Worm (Caenorhabditis elegans) whole organism, midembryonic: ENCODE data around the gene ipmk-1.

Experiments used
- T22C8.4 ChIP-seq: fragments of 200-800 bp; sonication (Bioruptor generic); IDR thresholded peaks from 2 replicates; pipeline ENCODE4 v1.3.6; 2022; ENCODE audit warnings: missing genetic modification characterization, missing compliant biosample characterization
- cog-1 ChIP-seq: sonication (generic microtip); optimal IDR thresholded peaks from 2 replicates; lab custom pipeline; 2016; ENCODE audit warnings: missing genetic modification characterization, missing compliant biosample characterization
- flt-1 ChIP-seq: fragments of 200-800 bp; sonication (Bioruptor generic); IDR thresholded peaks from 2 replicates; pipeline ENCODE4 v1.3.6; 2022; ENCODE audit warnings: missing genetic modification characterization, missing compliant biosample characterization
- klf-2 ChIP-seq: fragments of 200-800 bp; sonication (Bioruptor generic); conservative IDR thresholded peaks from 2 replicates; pipeline ENCODE4 v1.3.6; 2022; ENCODE audit warnings: missing genetic modification reagents, missing genetic modification characterization, missing compliant biosample characterization
- med-1 ChIP-seq: sonication (generic microtip); optimal IDR thresholded peaks from 2 replicates; lab custom pipeline; 2017; ENCODE audit warnings: missing genetic modification characterization, mild to moderate bottlenecking, missing compliant biosample characterization, antibody characterized with exemption, missing genetic modification reagents; ENCODE audit not compliant: insufficient read depth
- ref-1 ChIP-seq: fragments of 200-800 bp; sonication (Bioruptor generic); conservative IDR thresholded peaks from 2 replicates; pipeline ENCODE4 v1.3.6; 2022; ENCODE audit warnings: missing genetic modification reagents, missing genetic modification characterization, missing compliant biosample characterization
- tab-1 ChIP-seq: fragments of 200-800 bp; sonication (Bioruptor generic); IDR thresholded peaks from 2 replicates; pipeline ENCODE4 v1.3.6; 2022; ENCODE audit warnings: missing genetic modification characterization, missing compliant biosample characterization
- ztf-23 ChIP-seq: fragments of 200-800 bp; sonication (Bioruptor generic); IDR thresholded peaks from 2 replicates; pipeline ENCODE4 v1.3.6; 2022; ENCODE audit warnings: missing genetic modification reagents, missing genetic modification characterization, missing compliant biosample characterization
- ztf-29 ChIP-seq: fragments of 200-800 bp; sonication (Bioruptor generic); IDR thresholded peaks from 2 replicates; pipeline ENCODE4 v1.3.6; 2022; ENCODE audit warnings: missing genetic modification reagents, missing genetic modification characterization, missing compliant biosample characterization

ipmk-1 gene

DNA sequence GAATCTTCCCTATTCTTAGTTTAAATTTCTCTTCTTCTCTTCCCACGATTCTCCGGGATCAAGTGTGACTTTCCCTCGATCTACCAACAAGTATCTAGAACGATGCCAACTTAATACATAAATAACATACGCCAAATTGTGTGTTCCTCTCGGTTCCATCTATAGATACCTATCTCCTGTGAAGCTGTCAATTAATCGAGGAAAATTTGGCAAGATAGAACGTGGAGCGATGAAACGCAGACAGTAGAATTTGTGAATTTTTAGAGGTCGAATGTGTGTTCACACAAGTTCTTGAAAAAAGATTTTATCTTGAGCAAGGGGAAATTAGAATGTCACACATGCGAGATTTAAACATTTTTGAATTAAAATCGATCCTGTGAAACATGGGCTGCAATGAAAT is 16.5 kb upstream of the ipmk-1 start:
- TF ChIP-seq ztf-23 (GFP tag; lab: Robert Waterston, UW) (no peak), ztf-29 (GFP tag; lab: Robert Waterston, UW) (no peak), klf-2 (GFP tag; lab: Robert Waterston, UW) (no peak), ref-1 (no peak), T22C8.4 (no peak), flt-1 (GFP tag; lab: Robert Waterston, UW) (no peak), med-1 (GFP tag; lab: Kevin White, UChicago) (no peak), cog-1 (no peak), tab-1 (GFP tag; lab: Robert Waterston, UW) (no peak)

DNA sequence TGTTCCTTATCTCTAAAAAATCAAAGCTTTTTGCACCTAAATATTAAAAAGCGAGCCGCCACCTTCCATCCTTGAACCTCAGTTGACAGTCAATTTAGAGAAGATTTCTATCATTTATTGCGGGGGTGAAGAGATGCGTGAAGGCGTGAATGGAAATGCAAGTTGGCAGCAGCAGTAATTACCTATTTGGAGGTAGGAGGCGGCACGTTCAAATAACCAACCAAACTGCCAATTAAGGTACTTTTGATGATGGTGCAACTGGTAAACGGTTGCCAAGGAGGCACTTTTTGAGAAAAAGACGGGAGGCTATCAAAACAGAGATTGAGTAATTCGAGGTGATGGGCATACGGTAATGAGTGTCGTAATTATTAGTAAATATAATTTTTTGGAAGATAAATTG is 11.6 kb upstream of the ipmk-1 start:
- TF ChIP-seq cog-1 (no peak), flt-1 (GFP tag; lab: Robert Waterston, UW) (no peak), ztf-29 (GFP tag; lab: Robert Waterston, UW) (no peak), ztf-23 (GFP tag; lab: Robert Waterston, UW) (no peak), ref-1 (no peak), tab-1 (GFP tag; lab: Robert Waterston, UW) (no peak), T22C8.4 (no peak), med-1 (GFP tag; lab: Kevin White, UChicago) (no peak), klf-2 (GFP tag; lab: Robert Waterston, UW) (no peak)

DNA sequence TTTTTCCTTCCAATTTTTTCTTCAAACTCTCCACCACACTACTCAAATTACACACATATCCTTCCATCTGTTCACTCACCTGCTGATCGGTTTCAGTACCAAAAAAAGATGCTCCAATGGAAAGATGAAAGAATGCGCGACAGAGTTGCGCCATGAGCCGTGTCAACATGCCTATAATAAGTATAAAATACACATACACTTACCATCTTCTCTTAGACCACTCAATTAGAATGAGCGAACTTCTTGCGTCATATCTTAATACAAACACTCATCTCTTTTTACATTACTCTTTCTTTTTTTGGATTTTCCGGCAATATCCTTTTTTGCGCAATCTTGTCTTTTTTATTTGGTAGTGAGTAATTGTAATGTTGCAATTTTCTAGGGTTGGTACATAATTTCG is 10.2 kb upstream of the ipmk-1 start:
- TF ChIP-seq ztf-29 (GFP tag; lab: Robert Waterston, UW) (no peak), flt-1 (GFP tag; lab: Robert Waterston, UW) (no peak), T22C8.4 (no peak), klf-2 (GFP tag; lab: Robert Waterston, UW) (no peak), cog-1 (no peak), tab-1 (GFP tag; lab: Robert Waterston, UW) (no peak), ztf-23 (GFP tag; lab: Robert Waterston, UW) (no peak), ref-1 (no peak), med-1 (GFP tag; lab: Kevin White, UChicago) (no peak)

DNA sequence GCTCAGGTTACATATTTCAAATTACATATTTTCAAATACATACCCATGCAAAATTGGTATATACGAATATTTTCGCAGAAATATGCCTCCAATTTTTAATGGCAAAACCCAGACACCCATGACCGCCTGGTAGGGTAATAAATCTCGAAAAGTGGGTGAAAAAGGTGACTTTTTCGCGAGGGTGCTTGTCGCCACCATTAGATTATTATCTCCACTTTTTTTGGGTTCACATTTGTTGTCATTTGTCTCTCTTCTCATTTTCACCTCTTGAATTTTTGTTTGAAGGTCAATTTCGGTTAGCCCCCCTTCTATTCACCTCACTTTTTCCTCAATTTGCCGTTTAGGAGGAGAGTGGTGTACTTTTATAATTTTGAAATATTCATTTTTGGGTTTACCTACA is 7.7 kb upstream of the ipmk-1 start:
- TF ChIP-seq klf-2 (GFP tag; lab: Robert Waterston, UW): no peak
- TF ChIP-seq cog-1: no peak
- no peak for TF ChIP-seq T22C8.4
- TF ChIP-seq ztf-23 (GFP tag; lab: Robert Waterston, UW): no peak
- no peak for TF ChIP-seq tab-1 (GFP tag; lab: Robert Waterston, UW)
- TF ChIP-seq ztf-29 (GFP tag; lab: Robert Waterston, UW): no peak
- TF ChIP-seq flt-1 (GFP tag; lab: Robert Waterston, UW): no peak
- no peak for TF ChIP-seq ref-1
- no peak for TF ChIP-seq med-1 (GFP tag; lab: Kevin White, UChicago)

DNA sequence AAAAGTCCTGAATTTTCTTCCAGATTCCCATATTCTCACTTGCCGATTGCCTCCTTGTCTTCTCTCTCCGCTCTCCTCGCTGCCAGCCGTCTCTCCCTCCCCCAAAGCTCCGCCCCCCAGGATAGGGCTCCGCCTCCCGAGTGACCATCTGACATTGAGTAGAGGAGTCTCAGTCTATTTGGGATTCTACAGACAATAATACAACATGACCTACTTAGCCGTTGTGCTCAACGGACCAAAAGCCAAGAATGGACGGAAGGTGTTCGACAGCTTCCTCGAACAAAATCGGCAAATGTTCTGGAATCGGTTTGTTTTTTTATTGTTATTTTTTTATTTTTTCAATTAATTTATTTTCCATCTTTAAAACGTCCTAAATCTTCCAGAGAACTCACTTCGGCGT is 5.9 kb upstream of the ipmk-1 start, which contains the start of gene ham-1:
TSS of gene ham-1 (plus strand) at position 173 of the 400 bp plus-strand sequence.
- TF ChIP-seq klf-2 (GFP tag; lab: Robert Waterston, UW) (no peak), tab-1 (GFP tag; lab: Robert Waterston, UW) (no peak), T22C8.4 (no peak), ztf-29 (GFP tag; lab: Robert Waterston, UW) (no peak), cog-1 (no peak), med-1 (GFP tag; lab: Kevin White, UChicago) (no peak), ztf-23 (GFP tag; lab: Robert Waterston, UW) (no peak), ref-1 (no peak), flt-1 (GFP tag; lab: Robert Waterston, UW) (no peak)

DNA sequence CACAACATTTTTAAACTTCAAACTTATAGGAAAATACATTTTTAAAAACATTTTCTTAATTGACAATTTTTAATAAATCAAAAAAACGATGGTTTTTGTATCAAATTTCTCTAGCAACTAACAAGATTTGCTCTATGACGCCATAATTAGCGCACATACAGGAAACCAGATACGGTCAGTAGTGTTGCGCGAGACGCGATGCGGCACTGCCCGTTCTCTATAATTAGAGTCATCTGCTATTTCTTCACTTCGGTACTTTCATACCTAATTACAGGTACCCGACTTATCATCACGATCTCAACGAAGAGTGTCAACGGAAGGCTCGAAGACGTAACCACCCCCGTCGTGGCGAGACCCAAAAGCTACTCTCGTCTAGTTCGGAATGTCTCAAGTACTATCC is 3.3 kb upstream of the ipmk-1 start:
- TF ChIP-seq cog-1: no peak
- TF ChIP-seq flt-1 (GFP tag; lab: Robert Waterston, UW): 0 out of 2 replicates have a peak, but pooled peaks have one; percentile 43
- no peak for TF ChIP-seq ztf-29 (GFP tag; lab: Robert Waterston, UW)
- TF ChIP-seq ztf-23 (GFP tag; lab: Robert Waterston, UW): no peak
- TF ChIP-seq med-1 (GFP tag; lab: Kevin White, UChicago): no peak
- TF ChIP-seq T22C8.4: no peak
- no peak for TF ChIP-seq klf-2 (GFP tag; lab: Robert Waterston, UW)

DNA sequence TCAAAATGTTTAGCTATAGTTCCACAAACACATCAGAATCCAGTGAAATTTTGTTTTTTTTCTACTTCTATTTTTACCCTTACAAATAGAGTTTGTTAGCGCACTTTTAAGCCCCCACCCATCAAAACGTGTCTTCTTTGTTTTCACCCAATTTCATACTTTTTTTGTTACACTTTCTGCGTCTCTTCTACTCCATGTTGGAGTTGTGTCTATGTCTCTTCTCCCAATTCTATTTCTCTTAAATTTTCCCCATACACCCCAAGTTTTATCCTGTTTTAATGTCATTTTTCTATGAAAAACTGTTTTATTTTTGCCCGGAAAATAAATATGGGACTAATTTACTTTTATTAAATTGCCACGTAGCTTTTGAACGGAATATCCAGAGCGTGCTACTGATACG is 2.5 kb upstream of the ipmk-1 start:
- TF ChIP-seq ref-1 (no peak), klf-2 (GFP tag; lab: Robert Waterston, UW) (no peak), T22C8.4 (no peak), ztf-23 (GFP tag; lab: Robert Waterston, UW) (no peak), med-1 (GFP tag; lab: Kevin White, UChicago) (no peak), cog-1 (no peak), ztf-29 (GFP tag; lab: Robert Waterston, UW) (no peak), flt-1 (GFP tag; lab: Robert Waterston, UW) (no peak), tab-1 (GFP tag; lab: Robert Waterston, UW) (no peak)

DNA sequence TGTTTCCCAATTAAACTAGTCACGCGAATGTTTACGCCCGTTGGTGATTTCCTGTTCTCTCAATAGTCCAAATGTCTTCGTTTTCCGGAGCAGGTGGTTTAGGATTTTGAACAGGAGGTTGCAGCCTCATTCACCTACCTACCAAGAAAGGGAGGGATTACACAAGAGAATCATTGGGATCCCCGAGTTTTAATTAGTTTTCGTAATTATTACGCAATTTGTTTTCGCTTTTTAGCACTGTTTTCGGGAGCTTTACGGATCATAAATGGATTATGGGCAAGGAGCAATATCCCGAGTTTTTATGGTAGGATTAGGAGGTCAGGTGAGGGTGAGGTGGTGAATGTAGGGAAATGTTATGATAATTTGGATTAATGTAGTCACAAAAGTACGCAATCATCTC is 2.0 kb upstream of the ipmk-1 start:
- TF ChIP-seq ztf-29 (GFP tag; lab: Robert Waterston, UW): no peak
- TF ChIP-seq cog-1: no peak
- TF ChIP-seq klf-2 (GFP tag; lab: Robert Waterston, UW): no peak
- TF ChIP-seq flt-1 (GFP tag; lab: Robert Waterston, UW): no peak
- TF ChIP-seq med-1 (GFP tag; lab: Kevin White, UChicago): no peak
- TF ChIP-seq ztf-23 (GFP tag; lab: Robert Waterston, UW): no peak

DNA sequence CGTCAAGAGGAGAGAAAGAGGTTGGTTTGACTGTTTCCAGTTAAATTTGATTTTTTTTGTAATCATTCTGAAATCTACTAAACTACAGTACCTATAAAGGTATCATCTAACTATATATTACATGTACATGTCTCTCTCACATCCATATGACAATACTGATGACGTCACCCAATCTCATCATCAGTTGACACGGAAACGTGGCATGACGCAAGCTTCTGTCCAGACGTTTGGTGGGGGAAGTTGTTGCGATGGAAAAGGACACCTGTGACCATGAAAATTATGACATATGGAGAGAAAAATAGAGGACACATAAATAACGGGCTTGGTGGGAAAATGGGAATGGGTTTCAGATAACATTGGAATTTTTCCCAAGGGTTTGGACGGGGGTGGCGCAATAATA is 1.1 kb downstream of the ipmk-1 start:
- TF ChIP-seq flt-1 (GFP tag; lab: Robert Waterston, UW): no peak
- no peak for TF ChIP-seq ref-1
- no peak for TF ChIP-seq klf-2 (GFP tag; lab: Robert Waterston, UW)
- no peak for TF ChIP-seq ztf-29 (GFP tag; lab: Robert Waterston, UW)
- no peak for TF ChIP-seq T22C8.4
- TF ChIP-seq med-1 (GFP tag; lab: Kevin White, UChicago): no peak
- no peak for TF ChIP-seq tab-1 (GFP tag; lab: Robert Waterston, UW)
- TF ChIP-seq cog-1: no peak
- TF ChIP-seq ztf-23 (GFP tag; lab: Robert Waterston, UW): no peak

DNA sequence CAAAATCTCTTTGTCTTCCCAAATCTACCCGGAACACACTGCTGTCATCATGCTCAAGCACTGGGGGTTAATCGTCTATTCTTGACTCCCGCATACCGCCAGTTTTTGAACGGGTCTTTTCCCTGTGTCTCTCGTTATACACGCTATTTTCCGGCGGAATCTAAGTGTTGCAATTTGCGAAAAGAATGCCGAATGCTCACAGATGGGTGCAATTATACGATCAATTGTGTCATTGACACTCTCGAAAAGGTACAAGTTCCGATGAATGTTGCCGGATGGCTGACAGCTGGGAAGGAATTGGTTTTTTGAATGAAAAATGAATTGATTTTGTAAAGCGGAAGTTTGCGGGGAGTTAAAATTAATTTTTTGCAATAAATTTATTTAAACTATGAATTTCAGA is 4.0 kb downstream of the ipmk-1 start:
- TF ChIP-seq med-1 (GFP tag; lab: Kevin White, UChicago): no peak
- TF ChIP-seq flt-1 (GFP tag; lab: Robert Waterston, UW): no peak
- TF ChIP-seq ref-1: no peak
- TF ChIP-seq cog-1: no peak
- no peak for TF ChIP-seq ztf-29 (GFP tag; lab: Robert Waterston, UW)
- TF ChIP-seq T22C8.4: no peak
- TF ChIP-seq klf-2 (GFP tag; lab: Robert Waterston, UW): no peak
- no peak for TF ChIP-seq ztf-23 (GFP tag; lab: Robert Waterston, UW)
- TF ChIP-seq tab-1 (GFP tag; lab: Robert Waterston, UW): no peak
